Worm (Caenorhabditis elegans) whole organism, young adult: Measurements from ENCODE around the gene odr-10.

ENCODE experiments used
- F55B11.4 ChIP-seq: sonication (generic microtip); optimal IDR thresholded peaks from 2 replicates; lab custom pipeline; 2016; ENCODE audit warnings: missing compliant biosample characterization, missing genetic modification characterization, borderline replicate concordance; ENCODE audit not compliant: insufficient read depth
- K12H6.12 ChIP-seq: fragments of 200-800 bp; sonication (Bioruptor generic); optimal IDR thresholded peaks from 2 replicates; lab custom pipeline; 2018; ENCODE audit warnings: mild to moderate bottlenecking, missing genetic modification characterization, missing compliant biosample characterization
- Y56A3A.18 ChIP-seq: fragments of 200-800 bp; sonication (Bioruptor generic); IDR thresholded peaks from 2 replicates; pipeline ENCODE4 v1.3.6; 2022; ENCODE audit warnings: missing genetic modification reagents, missing genetic modification characterization, missing compliant biosample characterization
- ZK185.1 ChIP-seq: sonication (generic microtip); optimal IDR thresholded peaks from 2 replicates; lab custom pipeline; 2016; ENCODE audit warnings: mild to moderate bottlenecking, missing genetic modification characterization, missing compliant biosample characterization; ENCODE audit not compliant: poor library complexity, severe bottlenecking
- ama-1 ChIP-seq, 3 experiments: fragments of 150-350 bp in 1 of 3; sonication (generic microtip) in 2 of 3; optimal IDR thresholded peaks; 2 replicates each; lab custom pipeline; 2014 to 2018; ENCODE audit warnings: missing biosample characterization in 2 of 3, missing genetic modification characterization in 2 of 3, missing genetic modification reagents in 2 of 3
- aptf-2 ChIP-seq: fragments of 200-800 bp; sonication (Bioruptor generic); conservative IDR thresholded peaks from 2 replicates; pipeline ENCODE4 v1.3.6; 2022; ENCODE audit warnings: missing genetic modification reagents, missing genetic modification characterization, missing compliant biosample characterization
- attf-3 ChIP-seq: fragments of 200-800 bp; sonication (Bioruptor generic); conservative IDR thresholded peaks from 2 replicates; pipeline ENCODE4 v1.3.6; 2022; ENCODE audit warnings: missing genetic modification reagents, missing genetic modification characterization, missing compliant biosample characterization
- bed-2 ChIP-seq: fragments of 200-800 bp; sonication (Bioruptor generic); IDR thresholded peaks from 2 replicates; pipeline ENCODE4 v1.3.6; 2022; ENCODE audit warnings: missing genetic modification reagents, missing genetic modification characterization, missing compliant biosample characterization
- ccch-3 ChIP-seq: fragments of 200-800 bp; sonication (Bioruptor generic); optimal IDR thresholded peaks from 2 replicates; lab custom pipeline; 2018; ENCODE audit warnings: mild to moderate bottlenecking, missing genetic modification characterization, missing compliant biosample characterization
- cebp-1 ChIP-seq, 2 experiments: fragments of 200-800 bp in 1 of 2; sonication (Bioruptor generic) in 1 of 2; sonication (generic microtip) in 1 of 2; IDR thresholded peaks in 1 of 2; optimal IDR thresholded peaks in 1 of 2; 2 replicates each; pipeline versions ENCODE4 v1.3.6 to Lab custom; 2017 to 2022; ENCODE audit warnings: missing compliant biosample characterization in 2 of 2, missing genetic modification characterization in 2 of 2, mild to moderate bottlenecking in 1 of 2, missing genetic modification reagents in 1 of 2, moderate library complexity in 1 of 2
- ceh-27 ChIP-seq: fragments of 200-800 bp; sonication (Bioruptor generic); optimal IDR thresholded peaks from 2 replicates; lab custom pipeline; 2018; ENCODE audit warnings: mild to moderate bottlenecking, missing genetic modification characterization, moderate library complexity, missing compliant biosample characterization
- ceh-58 ChIP-seq: fragments of 200-800 bp; sonication (Bioruptor generic); IDR thresholded peaks from 2 replicates; pipeline ENCODE4 v1.3.6; 2022; ENCODE audit warnings: missing genetic modification characterization, missing compliant biosample characterization
- ceh-91 ChIP-seq: fragments of 200-800 bp; sonication (Bioruptor generic); IDR thresholded peaks from 2 replicates; pipeline ENCODE4 v1.3.6; 2022; ENCODE audit warnings: missing genetic modification reagents, missing genetic modification characterization, missing compliant biosample characterization
- die-1 ChIP-seq: sonication (generic microtip); optimal IDR thresholded peaks from 2 replicates; lab custom pipeline; 2016; ENCODE audit warnings: missing genotype, mild to moderate bottlenecking, missing genetic modification characterization, missing compliant biosample characterization
- efl-1 ChIP-seq: fragments of 150-350 bp; optimal IDR thresholded peaks from 2 replicates; lab custom pipeline; 2014; ENCODE audit warnings: missing biosample characterization, missing genetic modification reagents, missing genetic modification characterization
- hmg-1.2 ChIP-seq: fragments of 200-800 bp; sonication (Bioruptor generic); IDR thresholded peaks from 2 replicates; pipeline ENCODE4 v1.3.6; 2022; ENCODE audit warnings: missing genetic modification reagents, missing genetic modification characterization, missing compliant biosample characterization
- hsf-1 ChIP-seq: fragments of 200-800 bp; sonication (Bioruptor generic); IDR thresholded peaks from 2 replicates; pipeline ENCODE4 v1.3.6; 2022; ENCODE audit warnings: missing genetic modification reagents, missing genetic modification characterization, missing compliant biosample characterization
- lin-26 ChIP-seq: fragments of 200-800 bp; sonication (Bioruptor generic); IDR thresholded peaks from 2 replicates; pipeline ENCODE4 v1.3.6; 2022; ENCODE audit warnings: missing genetic modification reagents, missing genetic modification characterization, missing compliant biosample characterization
- lin-40 ChIP-seq: sonication (generic microtip); optimal IDR thresholded peaks from 2 replicates; lab custom pipeline; 2016; ENCODE audit warnings: missing genetic modification characterization, mild to moderate bottlenecking, missing compliant biosample characterization, missing genotype, missing genetic modification reagents
- lin-54 ChIP-seq: fragments of 200-800 bp; sonication (Bioruptor generic); optimal IDR thresholded peaks from 2 replicates; lab custom pipeline; 2018; ENCODE audit warnings: mild to moderate bottlenecking, missing genetic modification characterization, missing compliant biosample characterization
- madf-10 ChIP-seq: sonication (generic microtip); optimal IDR thresholded peaks from 2 replicates; lab custom pipeline; 2016; ENCODE audit warnings: mild to moderate bottlenecking, missing genetic modification characterization, missing compliant biosample characterization
- mcd-1 ChIP-seq: fragments of 200-800 bp; sonication (Bioruptor generic); IDR thresholded peaks from 2 replicates; pipeline ENCODE4 v1.3.6; 2022; ENCODE audit warnings: missing genetic modification reagents, missing genetic modification characterization, missing compliant biosample characterization
- mes-4 ChIP-seq: sonication (generic microtip); optimal IDR thresholded peaks from 2 replicates; lab custom pipeline; 2016; ENCODE audit warnings: missing genotype, missing genetic modification characterization, missing compliant biosample characterization
- nhr-80 ChIP-seq: sonication (generic microtip); optimal IDR thresholded peaks from 2 replicates; lab custom pipeline; 2016; ENCODE audit warnings: missing genetic modification characterization, missing compliant biosample characterization
- repo-1 ChIP-seq: sonication (generic microtip); optimal IDR thresholded peaks from 2 replicates; lab custom pipeline; 2017; ENCODE audit warnings: mild to moderate bottlenecking, missing genetic modification characterization, missing compliant biosample characterization
- somi-1 ChIP-seq: fragments of 200-800 bp; sonication (Bioruptor generic); optimal IDR thresholded peaks from 2 replicates; lab custom pipeline; 2018; ENCODE audit warnings: mild to moderate bottlenecking, missing genetic modification characterization, missing compliant biosample characterization
- unc-130 ChIP-seq: sonication (generic microtip); optimal IDR thresholded peaks from 2 replicates; lab custom pipeline; 2016; ENCODE audit warnings: missing genetic modification reagents, missing genetic modification characterization, missing compliant biosample characterization
- zfh-2 ChIP-seq: fragments of 200-800 bp; sonication (Bioruptor generic); conservative IDR thresholded peaks from 2 replicates; pipeline ENCODE4 v1.3.6; 2022; ENCODE audit warnings: missing genetic modification reagents, missing genetic modification characterization, missing compliant biosample characterization
- ztf-26 ChIP-seq: sonication (generic microtip); optimal IDR thresholded peaks from 2 replicates; lab custom pipeline; 2017; ENCODE audit warnings: missing genetic modification characterization, missing compliant biosample characterization

Gene odr-10

DNA sequence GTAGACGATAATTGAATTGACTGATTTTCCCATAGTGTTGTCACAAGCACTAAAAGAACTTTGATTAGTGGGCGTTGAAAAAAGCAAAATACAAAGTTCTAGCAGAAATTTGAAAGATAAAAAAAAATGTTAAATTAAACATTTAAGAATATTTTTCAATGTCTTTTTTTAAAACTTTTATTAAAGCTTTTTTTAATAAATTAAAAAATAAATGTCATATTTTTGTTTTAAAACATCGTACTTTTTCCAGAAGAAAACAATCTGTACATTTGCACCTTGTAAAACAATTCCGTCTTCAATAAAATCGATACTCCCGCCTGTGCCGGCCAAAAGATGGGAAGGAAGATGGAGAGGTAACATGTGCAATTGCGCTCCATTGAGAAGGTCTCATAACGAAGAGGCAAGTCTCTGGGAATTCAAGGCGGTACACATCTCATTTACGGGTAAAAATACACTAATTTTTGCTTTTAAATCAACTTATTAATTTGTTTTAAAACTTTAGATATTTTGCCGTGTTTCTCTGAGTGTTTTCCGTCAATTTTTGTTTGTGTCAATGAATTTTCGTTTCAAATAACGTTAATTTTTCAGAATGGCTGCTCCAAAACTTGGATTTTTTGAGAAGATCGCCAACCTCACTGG lies 24.9 kb downstream of the odr-10 start, which contains the start of the genes glr-6 and asg-2 (continued):
- TF ChIP-seq hsf-1 (GFP tag; lab: Robert Waterston, UW) (no peak), ama-1 (optimal IDR thresholded peaks at IDR 0.05; lab: Kevin White, UChicago) (no peak), ama-1 (GFP tag; optimal IDR thresholded peaks at IDR 0.05; lab: Kevin White, UChicago) (no peak), F55B11.4 (no peak), madf-10 (tag; lab: Kevin White, UChicago) (peak; percentile 40), efl-1 (no peak), ztf-26 (tag; lab: Kevin White, UChicago) (no peak), unc-130 (GFP tag; lab: Kevin White, UChicago) (no peak), mcd-1 (GFP tag; lab: Robert Waterston, UW) (peak; percentile 95), mes-4 (tag; lab: Kevin White, UChicago) (no peak), ceh-27 (GFP tag; lab: Kevin White, UChicago) (peak; percentile 56), lin-40 (tag; lab: Kevin White, UChicago) (peak; percentile 66), lin-54 (no peak), lin-26 (no peak), hmg-1.2 (GFP tag; lab: Robert Waterston, UW) (0 out of 2 replicates have a peak, but pooled peaks have one; percentile 19), attf-3 (GFP tag; lab: Robert Waterston, UW) (no peak), bed-2 (GFP tag; lab: Robert Waterston, UW) (no peak), aptf-2 (GFP tag; lab: Robert Waterston, UW) (peak; percentile 67; the same call in 1 of the 2 replicates), somi-1 (GFP tag; lab: Kevin White, UChicago) (no peak)

DNA sequence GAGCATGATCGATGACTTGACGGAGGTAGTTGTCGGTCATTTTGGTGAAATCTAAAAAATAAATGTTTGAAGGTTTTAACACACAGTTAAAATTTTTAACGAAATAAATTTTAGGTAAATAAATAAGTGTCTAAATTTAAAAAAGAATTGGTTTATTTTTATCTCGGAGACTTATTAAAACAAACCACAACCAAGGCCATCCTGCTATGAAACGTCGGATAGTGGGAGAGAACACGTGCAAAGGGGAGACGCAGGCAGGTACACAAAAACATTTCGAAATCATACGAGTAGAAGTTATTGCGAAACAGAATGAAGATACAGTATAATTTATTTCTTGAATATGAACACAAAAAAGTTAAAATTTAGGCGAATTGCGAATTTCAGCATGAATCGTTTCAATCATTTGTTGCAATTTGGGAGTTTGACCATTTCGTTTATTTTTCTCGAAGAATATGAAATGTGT lies 29.6 kb downstream of the odr-10 start, which contains the start of gene F41B4.3:
Gene F41B4.3, minus strand, starts transcription at position 51 of the 463 bp plus-strand sequence.
- TF ChIP-seq die-1 (no peak), cebp-1 (GFP tag; IDR thresholded peaks at IDR 0.05; lab: Robert Waterston, UW) (peak; percentile 85), cebp-1 (tag; optimal IDR thresholded peaks at IDR 0.05; lab: Kevin White, UChicago) (peak; percentile 96), hmg-1.2 (GFP tag; lab: Robert Waterston, UW) (peak; percentile 72), ceh-58 (no peak)

DNA sequence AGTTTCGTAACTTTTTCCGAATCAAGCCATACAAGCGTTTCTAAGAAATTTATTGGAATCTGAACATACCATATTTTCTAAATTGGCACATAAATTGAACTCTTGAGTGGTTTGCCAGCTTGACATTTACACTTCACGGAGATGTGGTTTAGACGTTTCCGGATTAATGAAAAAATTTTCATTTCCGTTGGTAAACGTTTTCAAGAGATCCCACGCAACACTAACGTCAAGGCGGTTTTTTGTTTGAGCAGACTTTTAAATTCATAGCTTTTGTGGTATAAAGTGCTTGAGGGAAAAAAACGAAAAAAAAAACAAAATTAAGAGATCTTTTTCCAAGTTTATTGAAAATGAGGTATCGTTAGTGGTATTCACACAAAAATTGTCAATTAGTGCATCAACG lies 30.6 kb downstream of the odr-10 start, which contains the start of gene F41B4.2:
Gene F41B4.2, minus strand, starts transcription at position 101 of the 400 bp plus-strand sequence.
- TF ChIP-seq ceh-91 (GFP tag; lab: Robert Waterston, UW), result no peak
- TF ChIP-seq nhr-80 (tag; lab: Kevin White, UChicago), result no peak
- no peak for TF ChIP-seq ZK185.1 (tag; lab: Kevin White, UChicago)
- TF ChIP-seq repo-1 (tag; lab: Kevin White, UChicago), result no peak
- no peak for TF ChIP-seq Y56A3A.18 (GFP tag; lab: Robert Waterston, UW)
- no peak for TF ChIP-seq zfh-2 (GFP tag; lab: Robert Waterston, UW)

DNA sequence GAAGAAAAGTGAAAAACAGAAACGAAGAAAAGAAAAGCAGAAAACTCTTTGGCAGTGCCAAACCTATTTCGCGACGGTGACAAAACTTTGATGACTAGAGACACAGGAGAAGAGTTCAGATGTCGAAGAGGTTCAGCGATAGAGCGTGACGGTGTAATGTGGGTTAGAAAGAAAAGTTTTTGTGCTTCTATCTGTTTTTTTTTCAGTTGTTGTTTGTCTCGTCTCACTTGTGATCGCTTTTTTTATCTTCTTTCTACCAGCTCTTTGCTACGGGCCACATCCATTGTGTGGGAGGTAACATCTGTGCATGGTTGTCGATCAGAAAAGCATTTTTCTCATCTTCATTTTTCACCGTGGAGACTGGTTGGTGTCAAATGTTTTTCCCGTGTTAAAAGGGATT lies 39.9 kb downstream of the odr-10 start, which contains the start of gene F41B4.1:
Gene F41B4.1, minus strand, starts transcription at position 23 of the 400 bp plus-strand sequence.
- TF ChIP-seq ccch-3 (GFP tag; lab: Kevin White, UChicago), result no peak
- peak; percentile 7 for TF ChIP-seq K12H6.12 (tag; lab: Kevin White, UChicago)
- TF ChIP-seq, all 124 proteins: peak for 1
